Fruit fly (Drosophila melanogaster): ENCODE results near the gene CG10029.

CG10029 gene

dm6 chr3R:7317107-7317506 is at the start of gene CG10029:
CG10029 (minus strand) TSS chr3R:7317207.
- TF ChIP-seq GATAd (GFP tag; optimal IDR thresholded peaks at IDR 0.05): no peak
- TF ChIP-seq brk (GFP tag; optimal IDR thresholded peaks at IDR 0.05): no peak
- TF ChIP-seq CG9705 (GFP tag; optimal IDR thresholded peaks at IDR 0.05): no peak
- no peak for TF ChIP-seq Sp1 (GFP tag; optimal IDR thresholded peaks at IDR 0.05)
- TF ChIP-seq dmrt93B (GFP tag; optimal IDR thresholded peaks at IDR 0.05): no peak
- TF ChIP-seq usp (GFP tag; optimal IDR thresholded peaks at IDR 0.05): no peak
- no peak for TF ChIP-seq jim (GFP tag; optimal IDR thresholded peaks at IDR 0.05)
- no peak for TF ChIP-seq br (GFP tag; optimal IDR thresholded peaks at IDR 0.05)
- TF ChIP-seq CrebA (GFP tag; optimal IDR thresholded peaks at IDR 0.05; ENCODE audit: borderline replicate concordance): no peak
- TF ChIP-seq Hr83 (GFP tag; optimal IDR thresholded peaks at IDR 0.05; ENCODE audit: poor library complexity, severe bottlenecking): no peak
- TF ChIP-seq HLH106 (tag; optimal IDR thresholded peaks at IDR 0.05): no peak
- no peak for TF ChIP-seq Dfd (GFP tag; optimal IDR thresholded peaks at IDR 0.05)
- TF ChIP-seq Dif (GFP tag; optimal IDR thresholded peaks at IDR 0.05; ENCODE audit: partially characterized antibody): no peak
- no peak for TF ChIP-seq Hr78 (GFP tag; optimal IDR thresholded peaks at IDR 0.05)
- TF ChIP-seq pan (optimal IDR thresholded peaks at IDR 0.05): no peak
- no peak for TF ChIP-seq Rel (GFP tag; optimal IDR thresholded peaks at IDR 0.05)
- no peak for TF ChIP-seq Rel (tag; optimal IDR thresholded peaks at IDR 0.05)
- no peak for TF ChIP-seq N (GFP tag; optimal IDR thresholded peaks at IDR 0.05)

dm6 chr3R:7365527-7365926 is 48.5 kb upstream of the CG10029 start, which contains the start of the genes Mst84Db and Mst84Da:
Mst84Db (minus strand) TSS chr3R:7365627.
Mst84Da (plus strand) TSS chr3R:7365850.
- TF ChIP-seq Myc (optimal IDR thresholded peaks at IDR 0.05) (no peak), Hnf4 (GFP tag; optimal IDR thresholded peaks at IDR 0.05) (no peak), Hr83 (GFP tag; optimal IDR thresholded peaks at IDR 0.05; ENCODE audit: poor library complexity, severe bottlenecking) (no peak), Dfd (GFP tag; optimal IDR thresholded peaks at IDR 0.05) (no peak), ey (GFP tag; optimal IDR thresholded peaks at IDR 0.05) (no peak), Sp1 (GFP tag; optimal IDR thresholded peaks at IDR 0.05) (no peak), Mio (GFP tag; optimal IDR thresholded peaks at IDR 0.05) (no peak), OdsH (GFP tag; optimal IDR thresholded peaks at IDR 0.05) (no peak), CG32264 (GFP tag; optimal IDR thresholded peaks at IDR 0.05) (no peak), Rel (GFP tag; optimal IDR thresholded peaks at IDR 0.05) (no peak), Rel (tag; optimal IDR thresholded peaks at IDR 0.05) (no peak), sage (GFP tag; optimal IDR thresholded peaks at IDR 0.05) (no peak), brk (GFP tag; optimal IDR thresholded peaks at IDR 0.05) (no peak), HLH106 (tag; optimal IDR thresholded peaks at IDR 0.05) (no peak), Jra (GFP tag; optimal IDR thresholded peaks at IDR 0.05) (no peak)

dm6 chr3R:7364573-7364972 is 47.6 kb upstream of the CG10029 start, which contains the start of gene Mst84Dc:
Mst84Dc (minus strand) TSS chr3R:7364673.
- TF ChIP-seq Hr83 (GFP tag; optimal IDR thresholded peaks at IDR 0.05; ENCODE audit: poor library complexity, severe bottlenecking): no peak
- no peak for TF ChIP-seq CG32264 (GFP tag; optimal IDR thresholded peaks at IDR 0.05)
- TF ChIP-seq dl (GFP tag; optimal IDR thresholded peaks at IDR 0.05; ENCODE audit: insufficient read depth in 1 of 2, partially characterized antibody in 2 of 2): no peak
- TF ChIP-seq Rel (GFP tag; optimal IDR thresholded peaks at IDR 0.05): no peak
- no peak for TF ChIP-seq Rel (tag; optimal IDR thresholded peaks at IDR 0.05)
- TF ChIP-seq Sp1 (GFP tag; optimal IDR thresholded peaks at IDR 0.05): no peak
- TF ChIP-seq sage (GFP tag; optimal IDR thresholded peaks at IDR 0.05): no peak
- TF ChIP-seq ey (GFP tag; optimal IDR thresholded peaks at IDR 0.05): no peak
- no peak for TF ChIP-seq fru (GFP tag; optimal IDR thresholded peaks at IDR 0.05)
- TF ChIP-seq Abd-B (GFP tag; optimal IDR thresholded peaks at IDR 0.05): no peak
- TF ChIP-seq Vsx2 (GFP tag; optimal IDR thresholded peaks at IDR 0.05; ENCODE audit: partially characterized antibody): no peak

dm6 chr3R:7363673-7364072 is 46.7 kb upstream of the CG10029 start, which contains the start of gene Mst84Dd:
Mst84Dd (minus strand) TSS chr3R:7363773.
- TF ChIP-seq CrebA (GFP tag; optimal IDR thresholded peaks at IDR 0.05; ENCODE audit: borderline replicate concordance): no peak
- no peak for TF ChIP-seq h (GFP tag; optimal IDR thresholded peaks at IDR 0.05)
- TF ChIP-seq dsf (GFP tag; optimal IDR thresholded peaks at IDR 0.05; ENCODE audit: borderline replicate concordance): no peak
- TF ChIP-seq Dif (GFP tag; optimal IDR thresholded peaks at IDR 0.05; ENCODE audit: partially characterized antibody): no peak
- TF ChIP-seq usp (GFP tag; optimal IDR thresholded peaks at IDR 0.05): no peak
- no peak for TF ChIP-seq Hr83 (GFP tag; optimal IDR thresholded peaks at IDR 0.05; ENCODE audit: poor library complexity, severe bottlenecking)
- no peak for TF ChIP-seq N (GFP tag; optimal IDR thresholded peaks at IDR 0.05)
- TF ChIP-seq Abd-B (GFP tag; optimal IDR thresholded peaks at IDR 0.05): no peak
- no peak for TF ChIP-seq fru (GFP tag; optimal IDR thresholded peaks at IDR 0.05)
- no peak for TF ChIP-seq tai (GFP tag; optimal IDR thresholded peaks at IDR 0.05)

Measured in whole organism, wandering third instar larva.